Fruit fly (Drosophila melanogaster) Kc167 (cell line): Measurements from ENCODE around the gene La.

Source experiments
- h ChIP-seq: fragments of >200 bp; optimal IDR thresholded peaks from 3 replicates; lab custom pipeline; 2018; ENCODE audit warnings: missing external identifiers
- psq ChIP-seq: fragments of >200 bp; optimal IDR thresholded peaks from 2 replicates; lab custom pipeline; 2017; ENCODE audit warnings: missing external identifiers

dm6 chr2L:20399239-20399638, 49.4 kb upstream of the La start:
- TF ChIP-seq psq (lab: Kevin White, UChicago) (no peak), h (no peak)
